Worm (Caenorhabditis elegans) whole organism, L1 larva: ENCODE data around the gene lgc-30.

Experiments
- efl-1 ChIP-seq, 4 experiments: fragments of 150-350 bp; optimal IDR thresholded peaks in 3 of 4; peaks in 1 of 4; 1 replicate in 1 of 4; 2 replicates in 3 of 4; lab custom pipeline; 2014; ENCODE audit warnings: missing biosample characterization in 2 of 4, missing genetic modification characterization in 2 of 4, missing genetic modification reagents in 2 of 4
- fos-1 ChIP-seq: fragments of 150-350 bp; optimal IDR thresholded peaks from 2 replicates; lab custom pipeline; 2014; ENCODE audit warnings: missing biosample characterization, missing genetic modification characterization

DNA sequence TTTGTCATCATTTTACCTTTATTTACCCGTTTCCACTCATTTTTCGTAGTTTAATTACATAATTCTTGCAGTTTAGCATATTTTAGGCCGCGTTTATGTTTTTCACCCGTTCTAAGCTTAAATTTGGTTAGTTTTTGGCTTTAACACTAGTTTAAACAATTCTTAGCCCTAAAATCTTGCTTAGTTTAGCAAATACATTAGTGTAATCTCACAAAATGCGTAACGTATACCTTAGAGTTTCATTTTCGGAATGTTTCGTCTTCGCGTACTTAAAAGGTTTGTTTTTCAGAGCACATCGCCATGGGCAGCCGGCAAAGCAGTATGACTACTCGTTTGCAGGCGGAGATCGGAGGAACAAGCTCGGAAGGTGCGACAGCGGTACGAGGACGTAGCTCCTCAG lies 5.0 kb upstream of the lgc-30 start, which contains the start of gene F58H7.5:
- TF ChIP-seq efl-1 (optimal IDR thresholded peaks at IDR 0.05; lab: Kevin White, UChicago) (no peak), efl-1 (GFP tag; optimal IDR thresholded peaks at IDR 0.05 in 1 of 2; lab: Kevin White, UChicago) (no peak), fos-1 (tag; lab: Kevin White, UChicago) (no peak)
